Fruit fly (Drosophila melanogaster) whole organism, prepupa: Measurements from ENCODE around the gene CG31100.

ENCODE experiments used
- Blimp-1 ChIP-seq: fragments of 200-800 bp; sonication (Bioruptor generic); optimal IDR thresholded peaks from 3 replicates; lab custom pipeline; 2017; ENCODE audit warnings: missing biosample characterization, missing genetic modification characterization, mild to moderate bottlenecking, moderate library complexity, missing genetic modification reagents
- CG10631 ChIP-seq: fragments of 200-800 bp; sonication (Bioruptor generic); optimal IDR thresholded peaks from 2 replicates; lab custom pipeline; 2016; ENCODE audit warnings: missing biosample characterization, missing genetic modification characterization
- CG11294 ChIP-seq: fragments of 200-800 bp; sonication (Bioruptor generic); IDR thresholded peaks from 2 replicates; pipeline ENCODE4 v1.3.6; 2022; ENCODE audit warnings: missing biosample characterization, missing genetic modification characterization
- CG11762 ChIP-seq: fragments of 200-800 bp; sonication (Bioruptor generic); optimal IDR thresholded peaks from 3 replicates; lab custom pipeline; 2016; ENCODE audit warnings: missing biosample characterization, missing genetic modification characterization; ENCODE audit not compliant: insufficient read depth
- CG11902 ChIP-seq: fragments of 200-800 bp; sonication (Bioruptor generic); optimal IDR thresholded peaks from 3 replicates; lab custom pipeline; 2016; ENCODE audit warnings: missing biosample characterization, missing genetic modification characterization
- CG15336 ChIP-seq: fragments of 200-800 bp; sonication (Bioruptor generic); IDR thresholded peaks from 2 replicates; pipeline ENCODE4 v1.3.6; 2022; ENCODE audit warnings: missing biosample characterization, missing genetic modification characterization
- CG1621 ChIP-seq: fragments of 200-800 bp; sonication (Bioruptor generic); optimal IDR thresholded peaks from 3 replicates; lab custom pipeline; 2018; ENCODE audit warnings: missing biosample characterization, mild to moderate bottlenecking, missing genetic modification characterization
- CG16779 ChIP-seq: fragments of 200-800 bp; sonication (Bioruptor generic); optimal IDR thresholded peaks from 3 replicates; lab custom pipeline; 2017; ENCODE audit warnings: missing biosample characterization, mild to moderate bottlenecking, missing genetic modification characterization
- CG3032 ChIP-seq: fragments of 200-800 bp; optimal IDR thresholded peaks from 2 replicates; lab custom pipeline; 2019; ENCODE audit warnings: missing biosample characterization, mild to moderate bottlenecking, missing genetic modification characterization, moderate library complexity
- CG31627 ChIP-seq: fragments of 200-800 bp; sonication (Bioruptor generic); optimal IDR thresholded peaks from 3 replicates; lab custom pipeline; 2016; ENCODE audit warnings: missing biosample characterization, missing genetic modification characterization
- CG32006 ChIP-seq: fragments of 200-800 bp; sonication (Bioruptor generic); optimal IDR thresholded peaks from 3 replicates; lab custom pipeline; 2017; ENCODE audit warnings: missing biosample characterization, mild to moderate bottlenecking, missing genetic modification characterization
- CG34406 ChIP-seq: fragments of 200-800 bp; sonication (Bioruptor generic); optimal IDR thresholded peaks from 3 replicates; lab custom pipeline; 2016; ENCODE audit warnings: missing biosample characterization, missing genetic modification characterization
- CG3919 ChIP-seq: fragments of 200-800 bp; sonication (Bioruptor generic); optimal IDR thresholded peaks from 3 replicates; lab custom pipeline; 2016; ENCODE audit warnings: missing biosample characterization, missing genetic modification characterization
- CG4318 ChIP-seq: fragments of 200-800 bp; sonication (Bioruptor generic); optimal IDR thresholded peaks from 3 replicates; lab custom pipeline; 2017; ENCODE audit warnings: missing biosample characterization, mild to moderate bottlenecking, missing genetic modification characterization
- CG6163 ChIP-seq: fragments of 200-800 bp; sonication (Bioruptor generic); IDR thresholded peaks from 3 replicates; pipeline ENCODE4 v1.3.6; 2022; ENCODE audit warnings: missing biosample characterization, missing genetic modification characterization
- CG6276 ChIP-seq: fragments of 200-800 bp; sonication (Bioruptor generic); optimal IDR thresholded peaks from 2 replicates; lab custom pipeline; 2017; ENCODE audit warnings: missing biosample characterization, mild to moderate bottlenecking, missing genetic modification characterization
- CG6792 ChIP-seq: fragments of 200-800 bp; sonication (Bioruptor generic); optimal IDR thresholded peaks from 3 replicates; lab custom pipeline; 2016; ENCODE audit warnings: missing biosample characterization, missing genetic modification characterization
- CG6808 ChIP-seq: fragments of 200-800 bp; sonication (Bioruptor generic); optimal IDR thresholded peaks from 3 replicates; lab custom pipeline; 2017; ENCODE audit warnings: missing biosample characterization, missing genetic modification characterization, mild to moderate bottlenecking, moderate library complexity, missing genetic modification reagents
- CG6854 ChIP-seq: fragments of 200-800 bp; sonication (Bioruptor generic); optimal IDR thresholded peaks from 2 replicates; lab custom pipeline; 2017; ENCODE audit warnings: missing biosample characterization, mild to moderate bottlenecking, missing genetic modification characterization
- CG7368 ChIP-seq: fragments of 200-800 bp; sonication (Bioruptor generic); optimal IDR thresholded peaks from 3 replicates; lab custom pipeline; 2016; ENCODE audit warnings: missing biosample characterization, missing genetic modification characterization
- CG8119 ChIP-seq: fragments of 200-800 bp; sonication (Bioruptor generic); IDR thresholded peaks from 3 replicates; pipeline ENCODE4 v1.3.6; 2022; ENCODE audit warnings: missing biosample characterization, missing genetic modification characterization
- CG8319 ChIP-seq: fragments of 200-800 bp; sonication (Bioruptor generic); optimal IDR thresholded peaks from 3 replicates; lab custom pipeline; 2016; ENCODE audit warnings: missing biosample characterization, missing genetic modification characterization
- CG8632 ChIP-seq: fragments of 200-800 bp; sonication (Bioruptor generic); optimal IDR thresholded peaks from 3 replicates; lab custom pipeline; 2016; ENCODE audit warnings: missing biosample characterization, missing genetic modification characterization
- CG9139 ChIP-seq: fragments of 200-800 bp; sonication (Bioruptor generic); optimal IDR thresholded peaks from 3 replicates; lab custom pipeline; 2017; ENCODE audit warnings: missing biosample characterization, mild to moderate bottlenecking, missing genetic modification characterization
- Eip75B ChIP-seq: fragments of 200-800 bp; sonication (Bioruptor generic); optimal IDR thresholded peaks from 3 replicates; lab custom pipeline; 2016; ENCODE audit warnings: missing biosample characterization, missing genetic modification characterization
- Eip93F ChIP-seq: fragments of 200-800 bp; sonication (Bioruptor generic); optimal IDR thresholded peaks from 2 replicates; lab custom pipeline; 2016; ENCODE audit warnings: missing biosample characterization, mild to moderate bottlenecking, missing genetic modification characterization
- Ets21C ChIP-seq: fragments of 200-800 bp; sonication (Bioruptor generic); optimal IDR thresholded peaks from 3 replicates; lab custom pipeline; 2016; ENCODE audit warnings: missing biosample characterization, missing genetic modification characterization
- Ets96B ChIP-seq: fragments of 200-800 bp; optimal IDR thresholded peaks from 2 replicates; lab custom pipeline; 2019; ENCODE audit warnings: missing biosample characterization, mild to moderate bottlenecking, missing genetic modification characterization, moderate library complexity
- Gug ChIP-seq: fragments of 200-800 bp; sonication (Bioruptor generic); IDR thresholded peaks from 2 replicates; pipeline ENCODE4 v1.3.6; 2022; ENCODE audit warnings: missing biosample characterization, missing genetic modification characterization
- Hr39 ChIP-seq: fragments of 200-800 bp; sonication (Bioruptor generic); optimal IDR thresholded peaks from 2 replicates; lab custom pipeline; 2016; ENCODE audit warnings: missing biosample characterization, missing genetic modification characterization
- Hr4 ChIP-seq: fragments of 200-800 bp; sonication (Bioruptor generic); optimal IDR thresholded peaks from 3 replicates; lab custom pipeline; 2016; ENCODE audit warnings: missing biosample characterization, missing genetic modification characterization
- Lpt ChIP-seq: fragments of 200-800 bp; sonication (Bioruptor generic); optimal IDR thresholded peaks from 3 replicates; lab custom pipeline; 2016; ENCODE audit warnings: missing biosample characterization, missing genetic modification characterization
- Sox102F ChIP-seq: fragments of 200-800 bp; sonication (Bioruptor generic); optimal IDR thresholded peaks from 2 replicates; lab custom pipeline; 2016; ENCODE audit warnings: missing biosample characterization, mild to moderate bottlenecking, missing genetic modification characterization
- Sox14 ChIP-seq: fragments of 200-800 bp; sonication (Bioruptor generic); optimal IDR thresholded peaks from 3 replicates; lab custom pipeline; 2016; ENCODE audit warnings: missing biosample characterization, missing genetic modification characterization
- Sox15 ChIP-seq: fragments of 200-800 bp; sonication (Bioruptor generic); optimal IDR thresholded peaks from 3 replicates; lab custom pipeline; 2016; ENCODE audit warnings: missing biosample characterization, missing genetic modification characterization
- acj6 ChIP-seq: fragments of 200-800 bp; sonication (Bioruptor generic); optimal IDR thresholded peaks from 3 replicates; lab custom pipeline; 2016; ENCODE audit warnings: missing biosample characterization, missing genetic modification characterization
- cyc ChIP-seq: fragments of 200-800 bp; sonication (Bioruptor generic); optimal IDR thresholded peaks from 3 replicates; lab custom pipeline; 2016; ENCODE audit warnings: missing biosample characterization, missing genetic modification characterization
- dac ChIP-seq: fragments of 200-800 bp; sonication (Bioruptor generic); optimal IDR thresholded peaks from 2 replicates; lab custom pipeline; 2017; ENCODE audit warnings: missing biosample characterization, mild to moderate bottlenecking, missing genetic modification characterization
- dsx ChIP-seq: fragments of 200-800 bp; optimal IDR thresholded peaks from 3 replicates; lab custom pipeline; 2019; ENCODE audit warnings: missing biosample characterization, mild to moderate bottlenecking, missing genetic modification characterization, moderate library complexity; ENCODE audit not compliant: poor library complexity, severe bottlenecking
- eg ChIP-seq: fragments of 200-800 bp; sonication (Bioruptor generic); IDR thresholded peaks from 3 replicates; pipeline ENCODE4 v1.3.6; 2022; ENCODE audit warnings: missing biosample characterization, missing genetic modification characterization
- esn ChIP-seq: fragments of 200-800 bp; sonication (Bioruptor generic); optimal IDR thresholded peaks from 2 replicates; lab custom pipeline; 2016; ENCODE audit warnings: missing biosample characterization, mild to moderate bottlenecking, missing genetic modification characterization, moderate library complexity
- fd59A ChIP-seq: fragments of 200-800 bp; sonication (Bioruptor generic); optimal IDR thresholded peaks from 2 replicates; lab custom pipeline; 2017; ENCODE audit warnings: missing biosample characterization, mild to moderate bottlenecking, missing genetic modification characterization, missing genetic modification reagents
- fkh ChIP-seq: fragments of 200-800 bp; sonication (Bioruptor generic); optimal IDR thresholded peaks from 3 replicates; lab custom pipeline; 2017; ENCODE audit warnings: missing biosample characterization, mild to moderate bottlenecking, missing genetic modification characterization, moderate library complexity
- lz ChIP-seq: fragments of 200-800 bp; sonication (Bioruptor generic); optimal IDR thresholded peaks from 3 replicates; lab custom pipeline; 2016; ENCODE audit warnings: missing biosample characterization, missing genetic modification characterization
- net ChIP-seq: fragments of 200-800 bp; sonication (Bioruptor generic); optimal IDR thresholded peaks from 3 replicates; lab custom pipeline; 2016; ENCODE audit warnings: missing biosample characterization, missing genetic modification characterization
- pdm3 ChIP-seq: fragments of 200-800 bp; sonication (Bioruptor generic); optimal IDR thresholded peaks from 3 replicates; lab custom pipeline; 2016; ENCODE audit warnings: missing biosample characterization, missing genetic modification characterization
- salr ChIP-seq, 2 experiments: fragments of 200-800 bp; sonication (Bioruptor generic); optimal IDR thresholded peaks; 3 replicates each; lab custom pipeline; 2016 to 2018; ENCODE audit warnings: missing biosample characterization in 2 of 2, missing genetic modification characterization in 2 of 2, mild to moderate bottlenecking in 1 of 2
- spab ChIP-seq: fragments of 200-800 bp; sonication (Bioruptor generic); optimal IDR thresholded peaks from 2 replicates; lab custom pipeline; 2017; ENCODE audit warnings: missing biosample characterization, mild to moderate bottlenecking, missing genetic modification characterization, missing genetic modification reagents
- ss ChIP-seq, 2 experiments: fragments of 200-800 bp; sonication (Bioruptor generic); optimal IDR thresholded peaks; 2 replicates in 1 of 2; 3 replicates in 1 of 2; lab custom pipeline; 2017 to 2018; ENCODE audit warnings: mild to moderate bottlenecking in 2 of 2, missing biosample characterization in 2 of 2, missing genetic modification characterization in 2 of 2, moderate library complexity in 1 of 2
- svp ChIP-seq: fragments of 200-800 bp; sonication (Bioruptor generic); peaks from one replicate; lab custom pipeline; 2016; ENCODE audit warnings: missing biosample characterization, missing genetic modification characterization
- topi ChIP-seq: fragments of 200-800 bp; sonication (Bioruptor generic); optimal IDR thresholded peaks from 3 replicates; lab custom pipeline; 2016; ENCODE audit warnings: missing biosample characterization, missing genetic modification characterization
- vri ChIP-seq: fragments of 200-800 bp; sonication (Bioruptor generic); optimal IDR thresholded peaks from 3 replicates; lab custom pipeline; 2016; ENCODE audit warnings: missing biosample characterization, mild to moderate bottlenecking, missing genetic modification characterization

CG31100 gene

dm6 chr3R:8963756-8964342, 39.6 kb downstream of the CG31100 start:
- TF ChIP-seq Ets21C (no peak), Lpt (GFP tag; lab: Kevin White, UChicago) (no peak), CG6792 (GFP tag; lab: Kevin White, UChicago) (no peak), svp (GFP tag; lab: Kevin White, UChicago) (peak; percentile 63), CG1621 (tag; lab: Kevin White, UChicago) (no peak), vri (GFP tag; lab: Kevin White, UChicago) (no peak), Hr39 (GFP tag; lab: Kevin White, UChicago) (no peak), Eip75B (GFP tag; lab: Kevin White, UChicago) (no peak), CG15336 (GFP tag; lab: Robert Waterston, UW) (peak; percentile 62), esn (GFP tag; lab: Kevin White, UChicago) (peak; percentile 17), CG6276 (peak; percentile 21), topi (no peak), CG34406 (GFP tag; lab: Kevin White, UChicago) (peak; percentile 18), acj6 (GFP tag; lab: Kevin White, UChicago) (peak; percentile 8), fkh (GFP tag; lab: Kevin White, UChicago) (no peak), salr (GFP tag; optimal IDR thresholded peaks at IDR 0.05; lab: Kevin White, UChicago) (no peak), dsx (GFP tag; lab: Kevin White, UChicago) (no peak), CG7368 (GFP tag; lab: Kevin White, UChicago) (no peak), CG11902 (no peak), CG6854 (GFP tag; lab: Kevin White, UChicago) (no peak), Gug (GFP tag; lab: Robert Waterston, UW) (no peak), CG11294 (GFP tag; lab: Robert Waterston, UW) (no peak), CG32006 (peak; percentile 81), dac (GFP tag; lab: Kevin White, UChicago) (peak; percentile 29), Eip93F (GFP tag; lab: Kevin White, UChicago) (no peak), fd59A (GFP tag; lab: Kevin White, UChicago) (no peak), CG3032 (no peak), CG9139 (GFP tag; lab: Kevin White, UChicago) (no peak), CG31627 (no peak), Sox15 (GFP tag; lab: Kevin White, UChicago) (no peak), CG8319 (GFP tag; lab: Kevin White, UChicago) (no peak), pdm3 (GFP tag; lab: Kevin White, UChicago) (no peak), Hr4 (GFP tag; lab: Kevin White, UChicago) (peak; percentile 54), CG8119 (peak; percentile 65; the same call in 1 of the 3 replicates), CG6808 (no peak), ss (GFP tag; optimal IDR thresholded peaks at IDR 0.05; lab: Kevin White, UChicago) (no peak), CG8632 (GFP tag; lab: Kevin White, UChicago) (no peak), CG4318 (peak; percentile 56), Sox14 (GFP tag; lab: Kevin White, UChicago) (no peak), cyc (GFP tag; lab: Kevin White, UChicago) (no peak), CG10631 (GFP tag; lab: Kevin White, UChicago) (no peak), Blimp-1 (GFP tag; lab: Kevin White, UChicago) (peak; percentile 42), net (GFP tag; lab: Kevin White, UChicago) (no peak), CG3919 (no peak), CG16779 (tag; lab: Kevin White, UChicago) (no peak), Sox102F (GFP tag; lab: Kevin White, UChicago) (no peak), eg (GFP tag; lab: Robert Waterston, UW) (peak; percentile 75), CG11762 (GFP tag; lab: Kevin White, UChicago) (no peak), Ets96B (tag; lab: Kevin White, UChicago) (no peak), lz (GFP tag; lab: Kevin White, UChicago) (no peak), spab (GFP tag; lab: Kevin White, UChicago) (no peak), CG6163 (GFP tag; lab: Robert Waterston, UW) (no peak)
